Fruit fly (Drosophila melanogaster) whole organism, embryonic: ENCODE measurements around the gene CG31493.
A peak's percentile ranks its signal among the peaks of the same experiment; 100 is the strongest.

Experiments
- ATbp ChIP-seq: fragments of 200-800 bp; sonication (Bioruptor generic); optimal IDR thresholded peaks from 2 replicates; lab custom pipeline; 2017; ENCODE audit warnings: missing biosample characterization, mild to moderate bottlenecking, missing genetic modification characterization, missing genetic modification reagents
- Abd-B ChIP-seq: fragments of 200-800 bp; sonication (Bioruptor generic); optimal IDR thresholded peaks from 2 replicates; lab custom pipeline; 2018; ENCODE audit warnings: missing biosample characterization, mild to moderate bottlenecking, missing genetic modification characterization, moderate library complexity
- Bdp1 ChIP-seq: fragments of 200-800 bp; sonication (Bioruptor generic); optimal IDR thresholded peaks from 3 replicates; lab custom pipeline; 2016; ENCODE audit warnings: missing biosample characterization, missing genetic modification characterization
- CG10543 ChIP-seq: fragments of 200-800 bp; sonication (Bioruptor generic); optimal IDR thresholded peaks from 3 replicates; lab custom pipeline; 2017; ENCODE audit warnings: missing biosample characterization, mild to moderate bottlenecking, missing genetic modification characterization, moderate library complexity
- CG10979 ChIP-seq: fragments of 200-800 bp; sonication (Bioruptor generic); optimal IDR thresholded peaks from 2 replicates; lab custom pipeline; 2018; ENCODE audit warnings: missing biosample characterization, mild to moderate bottlenecking, missing genetic modification characterization, moderate library complexity
- CG11456 ChIP-seq: fragments of 200-800 bp; sonication (Bioruptor generic); IDR thresholded peaks from 3 replicates; pipeline ENCODE4 v1.3.6; 2022; ENCODE audit warnings: missing biosample characterization, missing genetic modification characterization
- CG12659 ChIP-seq: fragments of 200-800 bp; sonication (Bioruptor generic); optimal IDR thresholded peaks from 3 replicates; lab custom pipeline; 2017; ENCODE audit warnings: mild to moderate bottlenecking, missing biosample characterization, missing genetic modification reagents, missing genetic modification characterization
- CG15514 ChIP-seq: fragments of 200-800 bp; sonication (Bioruptor generic); optimal IDR thresholded peaks from 3 replicates; lab custom pipeline; 2017; ENCODE audit warnings: missing biosample characterization, missing genetic modification characterization, mild to moderate bottlenecking, moderate library complexity, missing genetic modification reagents
- CG1647 ChIP-seq: fragments of 200-800 bp; sonication (Bioruptor generic); optimal IDR thresholded peaks from 3 replicates; lab custom pipeline; 2016; ENCODE audit warnings: missing biosample characterization, missing genetic modification characterization
- CG17829 ChIP-seq: fragments of 200-800 bp; optimal IDR thresholded peaks from 2 replicates; lab custom pipeline; 2019; ENCODE audit warnings: missing biosample characterization, mild to moderate bottlenecking, missing genetic modification characterization, moderate library complexity
- CG3065 ChIP-seq: fragments of 200-800 bp; sonication (Bioruptor generic); optimal IDR thresholded peaks from 2 replicates; lab custom pipeline; 2016; ENCODE audit warnings: missing biosample characterization, missing genetic modification characterization
- CG3281 ChIP-seq: fragments of 200-800 bp; sonication (Bioruptor generic); optimal IDR thresholded peaks from 3 replicates; lab custom pipeline; 2017; ENCODE audit warnings: missing biosample characterization, mild to moderate bottlenecking, missing genetic modification characterization
- CG34376 ChIP-seq: fragments of 200-800 bp; sonication (Bioruptor generic); optimal IDR thresholded peaks from 2 replicates; lab custom pipeline; 2018; ENCODE audit warnings: missing biosample characterization, mild to moderate bottlenecking, missing genetic modification characterization
- CG4424 ChIP-seq: fragments of 200-800 bp; sonication (Bioruptor generic); optimal IDR thresholded peaks from 3 replicates; lab custom pipeline; 2016; ENCODE audit warnings: missing biosample characterization, missing genetic modification characterization
- CG5245 ChIP-seq: fragments of 200-800 bp; sonication (Bioruptor generic); optimal IDR thresholded peaks from 3 replicates; lab custom pipeline; 2016; ENCODE audit warnings: missing biosample characterization, missing genetic modification characterization
- CG6254 ChIP-seq: fragments of 200-800 bp; sonication (Bioruptor generic); optimal IDR thresholded peaks from 3 replicates; lab custom pipeline; 2017; ENCODE audit warnings: mild to moderate bottlenecking, missing biosample characterization, missing genetic modification reagents, missing genetic modification characterization
- CG7556 ChIP-seq: fragments of 200-800 bp; sonication (Bioruptor generic); optimal IDR thresholded peaks from 2 replicates; lab custom pipeline; 2017; ENCODE audit warnings: missing biosample characterization, mild to moderate bottlenecking, missing genetic modification characterization
- CG9876 ChIP-seq: fragments of 200-800 bp; sonication (Bioruptor generic); optimal IDR thresholded peaks from 2 replicates; lab custom pipeline; 2016; ENCODE audit warnings: missing biosample characterization, missing genetic modification characterization
- D ChIP-seq, 2 experiments: fragments of 200-800 bp in 1 of 2; fragments of >200 bp in 1 of 2; sonication (Bioruptor generic) in 1 of 2; optimal IDR thresholded peaks; 2 replicates in 1 of 2; 3 replicates in 1 of 2; lab custom pipeline; 2017; ENCODE audit warnings: mild to moderate bottlenecking in 1 of 2, missing biosample characterization in 1 of 2, missing genetic modification characterization in 1 of 2, missing genetic modification reagents in 1 of 2
- D19B ChIP-seq: fragments of 200-800 bp; sonication (Bioruptor generic); optimal IDR thresholded peaks from 2 replicates; lab custom pipeline; 2017; ENCODE audit warnings: missing biosample characterization, mild to moderate bottlenecking, missing genetic modification characterization
- Dll ChIP-seq: fragments of 200-800 bp; sonication (Bioruptor generic); IDR thresholded peaks from 4 replicates; pipeline ENCODE4 v1.3.6; 2022; ENCODE audit warnings: missing biosample characterization, missing genetic modification characterization; ENCODE audit not compliant: partially characterized antibody
- HLH3B ChIP-seq: fragments of 200-800 bp; sonication (Bioruptor generic); IDR thresholded peaks from 2 replicates; pipeline ENCODE4 v1.3.6; 2022; ENCODE audit warnings: missing biosample characterization, missing genetic modification characterization
- HmgD ChIP-seq: fragments of 200-800 bp; sonication (Bioruptor generic); optimal IDR thresholded peaks from 3 replicates; lab custom pipeline; 2016; ENCODE audit warnings: missing biosample characterization, missing genetic modification characterization
- HmgZ ChIP-seq: fragments of 200-800 bp; sonication (Bioruptor generic); optimal IDR thresholded peaks from 2 replicates; lab custom pipeline; 2018; ENCODE audit warnings: missing biosample characterization, mild to moderate bottlenecking, missing genetic modification characterization
- Kr ChIP-seq: fragments of 200-800 bp; sonication (Bioruptor generic); optimal IDR thresholded peaks from 2 replicates; lab custom pipeline; 2017; ENCODE audit warnings: missing biosample characterization, mild to moderate bottlenecking, missing genetic modification characterization
- Lim3 ChIP-seq: fragments of 200-800 bp; sonication (Bioruptor generic); IDR thresholded peaks from 2 replicates; pipeline ENCODE4 v1.3.6; 2022; ENCODE audit warnings: missing biosample characterization, missing genetic modification characterization
- Lpt ChIP-seq: fragments of >200 bp; optimal IDR thresholded peaks from 2 replicates; lab custom pipeline; 2018; ENCODE audit warnings: missing biosample characterization, missing genetic modification characterization
- NC2α ChIP-seq: fragments of 200-800 bp; sonication (Bioruptor generic); optimal IDR thresholded peaks from 2 replicates; lab custom pipeline; 2016; ENCODE audit warnings: missing biosample characterization, missing genetic modification characterization
- Pdp1 ChIP-seq, 2 experiments: fragments of 200-800 bp; sonication (Bioruptor generic); optimal IDR thresholded peaks; 3 replicates each; lab custom pipeline; 2016; ENCODE audit warnings: missing biosample characterization in 2 of 2, missing genetic modification characterization in 2 of 2, mild to moderate bottlenecking in 1 of 2, moderate library complexity in 1 of 2
- Scr ChIP-seq: fragments of 200-800 bp; sonication (Bioruptor generic); IDR thresholded peaks from 2 replicates; pipeline ENCODE4 v1.3.6; 2022; ENCODE audit warnings: missing biosample characterization, missing genetic modification characterization; ENCODE audit not compliant: partially characterized antibody
- Tbp ChIP-seq: fragments of >200 bp; optimal IDR thresholded peaks from 2 replicates; lab custom pipeline; 2018; ENCODE audit warnings: missing biosample characterization, missing genetic modification characterization
- ap ChIP-seq: fragments of 200-800 bp; sonication (Bioruptor generic); IDR thresholded peaks from 2 replicates; pipeline ENCODE4 v1.3.6; 2022; ENCODE audit warnings: missing biosample characterization, missing genetic modification characterization
- ash1 ChIP-seq: fragments of 200-800 bp; sonication (Bioruptor generic); optimal IDR thresholded peaks from 2 replicates; lab custom pipeline; 2018; ENCODE audit warnings: missing biosample characterization, mild to moderate bottlenecking, missing genetic modification characterization
- cato ChIP-seq: fragments of 200-800 bp; sonication (Bioruptor generic); optimal IDR thresholded peaks from 2 replicates; lab custom pipeline; 2016; ENCODE audit warnings: missing biosample characterization, missing genetic modification characterization, borderline replicate concordance
- chn ChIP-seq: fragments of 200-800 bp; sonication (Bioruptor generic); optimal IDR thresholded peaks from 2 replicates; lab custom pipeline; 2016; ENCODE audit warnings: missing biosample characterization, missing genetic modification characterization
- dan ChIP-seq: fragments of 200-800 bp; sonication (Bioruptor generic); IDR thresholded peaks from 2 replicates; pipeline ENCODE4 v1.3.6; 2022; ENCODE audit warnings: missing biosample characterization, missing genetic modification characterization
- en ChIP-seq: fragments of 200-800 bp; sonication (Bioruptor generic); optimal IDR thresholded peaks from 2 replicates; lab custom pipeline; 2016; ENCODE audit warnings: missing biosample characterization, missing genetic modification characterization
- fru ChIP-seq: fragments of >200 bp; optimal IDR thresholded peaks from 2 replicates; lab custom pipeline; 2017
- hth ChIP-seq: fragments of >200 bp; optimal IDR thresholded peaks from 2 replicates; lab custom pipeline; 2017; ENCODE audit warnings: inconsistent platforms
- kay ChIP-seq: fragments of 200-800 bp; sonication (Bioruptor generic); optimal IDR thresholded peaks from 2 replicates; lab custom pipeline; 2016; ENCODE audit warnings: missing biosample characterization, missing genetic modification characterization
- nom ChIP-seq: fragments of 200-800 bp; sonication (Bioruptor generic); optimal IDR thresholded peaks from 2 replicates; lab custom pipeline; 2017; ENCODE audit warnings: missing biosample characterization, missing genetic modification characterization, mild to moderate bottlenecking, moderate library complexity, missing genetic modification reagents
- pan ChIP-seq, 4 experiments: fragments of >200 bp in 3 of 4; fragments of 200-800 bp in 1 of 4; sonication (Bioruptor generic) in 1 of 4; optimal IDR thresholded peaks in 3 of 4; IDR thresholded peaks in 1 of 4; 2 replicates each; pipeline versions ENCODE4 v1.3.6 to Lab custom; 2017 to 2022; ENCODE audit warnings: missing biosample characterization in 2 of 4, missing genetic modification characterization in 2 of 4, mixed read lengths in 1 of 4
- pum ChIP-seq: fragments of 200-800 bp; sonication (Bioruptor generic); optimal IDR thresholded peaks from 2 replicates; lab custom pipeline; 2016; ENCODE audit warnings: missing biosample characterization, missing genetic modification characterization
- sd ChIP-seq: fragments of 200-800 bp; sonication (Bioruptor generic); optimal IDR thresholded peaks from 3 replicates; lab custom pipeline; 2018; ENCODE audit warnings: missing biosample characterization, mild to moderate bottlenecking, missing genetic modification characterization, moderate library complexity
- so ChIP-seq: fragments of 200-800 bp; sonication (Bioruptor generic); IDR thresholded peaks from 3 replicates; pipeline ENCODE4 v1.3.6; 2022; ENCODE audit warnings: missing biosample characterization, missing genetic modification characterization
- tap ChIP-seq: fragments of 200-800 bp; optimal IDR thresholded peaks from 3 replicates; lab custom pipeline; 2019; ENCODE audit warnings: missing biosample characterization, mild to moderate bottlenecking, missing genetic modification characterization, moderate library complexity
- tll ChIP-seq, 2 experiments: fragments of 200-800 bp in 1 of 2; fragments of >200 bp in 1 of 2; sonication (Bioruptor generic) in 1 of 2; optimal IDR thresholded peaks; 2 replicates each; lab custom pipeline; 2017 to 2019; ENCODE audit warnings: missing biosample characterization in 2 of 2, missing genetic modification characterization in 2 of 2, mild to moderate bottlenecking in 1 of 2, moderate library complexity in 1 of 2
- toy ChIP-seq: fragments of 200-800 bp; sonication (Bioruptor generic); IDR thresholded peaks from 2 replicates; pipeline ENCODE4 v1.3.6; 2022; ENCODE audit warnings: missing biosample characterization, missing genetic modification characterization

The CG31493 gene

DNA sequence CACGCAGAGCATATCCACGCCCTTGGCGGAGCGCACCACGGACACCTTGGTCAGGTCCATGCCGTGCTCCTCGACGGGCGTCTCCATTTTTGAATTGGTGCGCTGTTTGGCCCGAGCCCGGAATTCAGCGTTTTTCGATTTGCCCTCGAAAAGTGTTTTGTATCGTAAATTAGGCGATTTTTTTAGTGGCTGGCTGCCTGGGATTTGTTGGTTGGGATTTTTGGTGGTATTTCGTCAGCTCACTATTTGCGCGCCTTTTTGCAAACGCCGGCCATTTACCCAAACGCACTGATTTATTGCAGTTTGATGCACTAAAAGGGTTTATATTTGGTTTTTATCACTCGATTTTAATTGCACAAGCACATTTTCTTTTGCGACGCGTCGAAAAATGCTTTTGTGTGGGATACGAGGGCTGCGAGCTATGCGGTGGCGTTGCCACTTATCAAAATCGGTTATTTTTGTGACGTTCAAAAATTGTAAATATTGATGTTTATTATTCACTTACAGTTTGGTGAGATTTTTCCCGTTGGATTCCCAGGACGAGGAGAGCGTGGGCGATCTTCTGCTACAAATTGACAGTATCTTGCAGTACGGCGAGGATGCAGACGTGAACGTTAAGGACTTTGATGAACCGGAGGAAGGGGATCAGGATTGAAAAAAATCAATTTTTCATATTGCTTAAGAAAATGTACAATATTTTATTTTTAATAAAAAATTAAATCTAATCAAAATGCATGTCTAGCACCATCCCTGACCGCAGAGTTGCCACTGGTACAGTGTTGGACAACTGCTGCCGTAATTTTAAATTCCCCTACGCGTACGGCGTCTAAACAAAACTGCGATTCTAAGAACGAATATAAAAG lies 19.4 kb downstream of the CG31493 start, which contains the start of the genes gfzf and Sas-4 (continued):
- TF ChIP-seq nom (GFP tag; lab: Kevin White, UChicago) (peak; percentile 7), HmgD (GFP tag; lab: Kevin White, UChicago) (no peak), chn (GFP tag; lab: Kevin White, UChicago) (peak; percentile 50), hth (lab: Kevin White, UChicago) (no peak), HmgZ (tag; lab: Kevin White, UChicago) (peak; percentile 19), en (no peak), pum (GFP tag; lab: Kevin White, UChicago) (peak; percentile 27), Bdp1 (GFP tag; lab: Kevin White, UChicago) (peak; percentile 11), CG9876 (GFP tag; lab: Kevin White, UChicago) (peak; percentile 20), Kr (GFP tag; lab: Kevin White, UChicago) (no peak), CG1647 (GFP tag; lab: Kevin White, UChicago) (no peak), tap (tag; lab: Kevin White, UChicago) (no peak), ATbp (GFP tag; lab: Kevin White, UChicago) (no peak), CG5245 (GFP tag; lab: Kevin White, UChicago) (peak; percentile 25), Scr (no peak), so (GFP tag; lab: Robert Waterston, UW) (no peak), ap (GFP tag; lab: Robert Waterston, UW) (no peak), CG10543 (GFP tag; lab: Kevin White, UChicago) (peak; percentile 57), CG7556 (GFP tag; lab: Kevin White, UChicago) (peak; percentile 44), CG15514 (GFP tag; lab: Kevin White, UChicago) (peak; percentile 47), Lim3 (GFP tag; lab: Robert Waterston, UW) (0 out of 2 replicates have a peak, but pooled peaks have one; percentile 27), toy (GFP tag; lab: Robert Waterston, UW) (no peak), D (optimal IDR thresholded peaks at IDR 0.05; lab: Kevin White, UChicago) (no peak), D (GFP tag; optimal IDR thresholded peaks at IDR 0.05; lab: Kevin White, UChicago) (peak; percentile 53), Dll (GFP tag; lab: Robert Waterston, UW) (no peak), ash1 (no peak), cato (GFP tag; lab: Kevin White, UChicago) (peak; percentile 56), CG10979 (tag; lab: Kevin White, UChicago) (peak; percentile 35), CG6254 (GFP tag; lab: Kevin White, UChicago) (no peak), Lpt (GFP tag; lab: Kevin White, UChicago) (no peak), CG4424 (GFP tag; lab: Kevin White, UChicago) (peak; percentile 68), CG11456 (GFP tag; lab: Robert Waterston, UW) (0 out of 3 replicates have a peak, but pooled peaks have one; percentile 68), kay (GFP tag; lab: Kevin White, UChicago) (no peak), dan (GFP tag; lab: Robert Waterston, UW) (no peak), Pdp1 (GFP tag; optimal IDR thresholded peaks at IDR 0.05; lab: Kevin White, UChicago) (peak; percentile 9 to 58), CG3281 (GFP tag; lab: Kevin White, UChicago) (peak; percentile 75), NC2α (GFP tag; lab: Kevin White, UChicago) (no peak), Abd-B (GFP tag; lab: Kevin White, UChicago) (peak; percentile 59), tll (GFP tag; optimal IDR thresholded peaks at IDR 0.05; lab: Kevin White, UChicago) (no peak), pan (optimal IDR thresholded peaks at IDR 0.05; lab: Kevin White, UChicago) (no peak), pan (GFP tag; optimal IDR thresholded peaks at IDR 0.05 in 1 of 2, IDR thresholded peaks at IDR 0.05 in 1 of 2) (peak in 1 of 2 experiments; percentile 64), CG34376 (GFP tag; lab: Kevin White, UChicago) (no peak), CG3065 (GFP tag; lab: Kevin White, UChicago) (no peak), sd (peak; percentile 10), Tbp (GFP tag; lab: Kevin White, UChicago) (no peak), CG12659 (GFP tag; lab: Kevin White, UChicago) (peak; percentile 64), fru (lab: Kevin White, UChicago) (no peak), D19B (GFP tag; lab: Kevin White, UChicago) (peak; percentile 34), CG17829 (peak; percentile 44), HLH3B (GFP tag; lab: Robert Waterston, UW) (peak; percentile 42; the same call in 1 of the 2 replicates)
